Worm (Caenorhabditis elegans): ENCODE data around the gene srt-69.

srt-69 gene

DNA sequence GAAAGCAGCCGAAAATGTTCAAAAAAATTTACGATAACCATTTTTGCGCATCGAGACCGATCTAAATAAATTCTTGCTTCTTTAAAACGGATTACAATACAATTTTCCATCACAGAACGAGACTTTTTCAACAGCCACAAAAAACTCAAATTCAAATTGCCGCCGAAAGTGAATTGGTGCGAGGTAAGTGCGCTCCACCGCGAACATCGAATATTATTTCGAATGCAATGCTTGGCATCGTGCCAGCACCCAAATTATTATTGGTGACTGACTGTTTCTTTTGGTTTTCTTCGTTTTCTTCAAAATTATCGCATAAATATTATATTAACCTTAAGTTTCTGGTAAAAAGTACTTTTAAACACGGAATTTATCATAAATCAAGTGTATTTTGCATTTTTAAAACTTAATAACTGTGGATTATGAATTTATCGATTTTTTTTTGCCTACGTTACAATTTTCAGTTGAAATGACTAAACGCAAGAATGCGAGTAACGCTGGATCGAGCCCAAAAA lies 3.6 kb upstream of the srt-69 start, which contains the start of gene penr-1 (continued):
- TF ChIP-seq efl-1 (optimal IDR thresholded peaks at IDR 0.05) (peak; percentile 95 to 96), efl-1 (GFP tag; optimal IDR thresholded peaks at IDR 0.05 in 1 of 2) (peak; percentile 94 to 99), ceh-90 (tag; optimal IDR thresholded peaks at IDR 0.05) (no peak), zag-1 (tag; optimal IDR thresholded peaks at IDR 0.05) (no peak), ceh-63 (GFP tag; optimal IDR thresholded peaks at IDR 0.05) (no peak), zip-4 (GFP tag; optimal IDR thresholded peaks at IDR 0.05) (no peak), egl-13 (tag; optimal IDR thresholded peaks at IDR 0.05) (peak; percentile 6), nhr-11 (tag; optimal IDR thresholded peaks at IDR 0.05) (no peak), grh-1 (GFP tag; IDR thresholded peaks at IDR 0.05) (peak; percentile 33; the same call in 1 of the 2 replicates), vab-15 (tag; optimal IDR thresholded peaks at IDR 0.05) (peak; percentile 51), lin-15B (tag; optimal IDR thresholded peaks at IDR 0.05) (peak; percentile 31), lir-3 (tag; optimal IDR thresholded peaks at IDR 0.05; ENCODE audit: poor library complexity) (no peak), elt-3 (tag; optimal IDR thresholded peaks at IDR 0.05) (peak in 2 of 6 experiments; percentile 2 to 43), aly-2 (tag; optimal IDR thresholded peaks at IDR 0.05) (peak; percentile 20), swsn-7 (tag; optimal IDR thresholded peaks at IDR 0.05) (peak; percentile 47), ces-1 (GFP tag; optimal IDR thresholded peaks at IDR 0.05) (no peak), ceh-82 (tag; optimal IDR thresholded peaks at IDR 0.05) (peak in 1 of 3 experiments; percentile 42), hpl-2 (GFP tag; optimal IDR thresholded peaks at IDR 0.05) (no peak), nhr-19 (GFP tag; conservative IDR thresholded peaks at IDR 0.05) (peak; percentile 57), snu-23 (GFP tag; optimal IDR thresholded peaks at IDR 0.05) (peak; percentile 71), unc-62 (GFP tag; optimal IDR thresholded peaks at IDR 0.05) (no peak), lin-14 (GFP tag; optimal IDR thresholded peaks at IDR 0.05) (peak; percentile 59), pag-3 (tag; optimal IDR thresholded peaks at IDR 0.05; ENCODE audit: borderline replicate concordance, insufficient read depth) (no peak), ama-1 (optimal IDR thresholded peaks at IDR 0.05) (no peak), fkh-8 (tag; optimal IDR thresholded peaks at IDR 0.05) (peak; percentile 18), mep-1 (tag; optimal IDR thresholded peaks at IDR 0.05) (peak; percentile 19), sptf-1 (tag; optimal IDR thresholded peaks at IDR 0.05) (no peak), nhr-76 (tag; optimal IDR thresholded peaks at IDR 0.05) (no peak), efl-3 (GFP tag; optimal IDR thresholded peaks at IDR 0.05) (no peak), hlh-4 (tag; optimal IDR thresholded peaks at IDR 0.05) (no peak), elt-2 (tag; optimal IDR thresholded peaks at IDR 0.05) (peak; percentile 3), ceh-8 (GFP tag; optimal IDR thresholded peaks at IDR 0.05) (no peak)

DNA sequence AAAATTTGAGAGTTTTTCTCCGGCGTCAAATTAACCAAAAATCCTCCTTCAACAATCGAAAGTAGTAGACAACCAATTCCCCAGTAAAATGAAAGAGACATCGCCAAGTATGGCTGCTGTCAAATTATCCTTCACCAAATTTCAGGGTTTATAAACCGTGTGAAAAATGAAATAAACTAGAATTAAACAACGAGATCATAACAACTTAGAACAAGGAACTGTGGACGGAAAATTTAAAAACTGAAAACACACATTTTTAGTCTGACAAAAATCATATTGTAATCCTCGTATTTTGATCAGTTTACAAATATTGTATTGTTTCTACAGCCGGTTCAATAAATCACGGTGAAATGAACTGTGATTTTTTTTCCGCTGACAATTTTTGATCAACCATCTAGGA lies 2.5 kb downstream of the srt-69 start, which contains the start of gene cest-30:
TSS of gene cest-30 (minus strand) at position 101 of the 400 bp plus-strand sequence.
- TF ChIP-seq C34B4.2 (tag; optimal IDR thresholded peaks at IDR 0.05) (no peak), nhr-12 (tag; optimal IDR thresholded peaks at IDR 0.05) (no peak), lin-13 (GFP tag; optimal IDR thresholded peaks at IDR 0.05) (no peak), nhr-237 (tag; optimal IDR thresholded peaks at IDR 0.05) (no peak), F16B12.6 (tag; optimal IDR thresholded peaks at IDR 0.05) (no peak), fkh-4 (tag; optimal IDR thresholded peaks at IDR 0.05; ENCODE audit: borderline replicate concordance) (no peak), rnt-1 (tag; optimal IDR thresholded peaks at IDR 0.05) (no peak), unc-62 (GFP tag; optimal IDR thresholded peaks at IDR 0.05) (no peak), vab-15 (tag; optimal IDR thresholded peaks at IDR 0.05) (no peak), lsy-2 (tag; optimal IDR thresholded peaks at IDR 0.05) (no peak), pqm-1 (tag; optimal IDR thresholded peaks at IDR 0.05) (no peak), lin-39 (tag; optimal IDR thresholded peaks at IDR 0.05) (no peak), sptf-1 (tag; optimal IDR thresholded peaks at IDR 0.05) (no peak), nhr-11 (tag; optimal IDR thresholded peaks at IDR 0.05) (no peak), nhr-71 (tag; optimal IDR thresholded peaks at IDR 0.05) (no peak), egl-27 (tag; optimal IDR thresholded peaks at IDR 0.05) (no peak)
